Fruit fly (Drosophila melanogaster): ENCODE results near the gene GV1.

GV1 gene

DNA sequence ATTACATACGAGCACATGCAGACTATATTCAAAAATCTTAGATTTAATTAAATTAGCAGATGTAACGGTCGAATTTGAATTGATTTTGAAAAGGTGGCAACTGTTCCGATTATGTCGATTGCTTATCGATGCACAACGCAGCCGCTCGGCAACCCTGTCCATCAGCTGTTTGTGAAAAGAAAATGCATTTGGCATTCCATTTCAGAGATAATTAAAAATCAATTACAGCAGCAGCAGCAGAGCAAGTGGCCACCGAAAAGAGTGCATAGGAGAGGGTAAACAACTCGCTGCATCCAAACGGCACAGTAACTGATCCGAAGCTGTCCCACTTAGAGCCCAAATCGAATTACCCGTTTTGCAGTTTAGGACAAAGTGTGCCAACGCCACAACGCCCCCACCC lies 11.7 kb upstream of the GV1 start, which contains the start of gene Patj (continued):
- no peak for TF ChIP-seq sim (GFP tag; IDR thresholded peaks at IDR 0.05)
- TF ChIP-seq Hand (GFP tag; optimal IDR thresholded peaks at IDR 0.05): no peak
- TF ChIP-seq CG16779 (GFP tag; IDR thresholded peaks at IDR 0.05): no peak
- no peak for TF ChIP-seq CG8089 (GFP tag; optimal IDR thresholded peaks at IDR 0.05)
- no peak for TF ChIP-seq CG2120 (GFP tag; optimal IDR thresholded peaks at IDR 0.05)
- no peak for TF ChIP-seq CG17328 (GFP tag; IDR thresholded peaks at IDR 0.05)
- no peak for TF ChIP-seq fd96Cb (tag; optimal IDR thresholded peaks at IDR 0.05)
- no peak for TF ChIP-seq CG18599 (GFP tag; optimal IDR thresholded peaks at IDR 0.05)
- no peak for TF ChIP-seq CG17359 (tag; optimal IDR thresholded peaks at IDR 0.05)
- no peak for TF ChIP-seq repo (GFP tag; optimal IDR thresholded peaks at IDR 0.05)
- no peak for TF ChIP-seq CG13424 (tag; optimal IDR thresholded peaks at IDR 0.05)
- no peak for TF ChIP-seq C15 (GFP tag; IDR thresholded peaks at IDR 0.05)
- TF ChIP-seq fd102C (GFP tag; optimal IDR thresholded peaks at IDR 0.05): no peak
- no peak for TF ChIP-seq CG10959 (GFP tag; IDR thresholded peaks at IDR 0.05)
- TF ChIP-seq CG6254 (GFP tag; optimal IDR thresholded peaks at IDR 0.05): no peak
- no peak for TF ChIP-seq p53 (GFP tag; optimal IDR thresholded peaks at IDR 0.05)
- TF ChIP-seq sr (GFP tag; IDR thresholded peaks at IDR 0.05): no peak
- TF ChIP-seq CG1233 (GFP tag; optimal IDR thresholded peaks at IDR 0.05): no peak
- peak; percentile 79 for TF ChIP-seq Dref (GFP tag; IDR thresholded peaks at IDR 0.05)
- TF ChIP-seq Vsx1 (GFP tag; optimal IDR thresholded peaks at IDR 0.05): no peak
- no peak for TF ChIP-seq prd (optimal IDR thresholded peaks at IDR 0.05)
- TF ChIP-seq prd (GFP tag; IDR thresholded peaks at IDR 0.05): no peak
- TF ChIP-seq pnt (GFP tag; optimal IDR thresholded peaks at IDR 0.05): no peak
- peak; percentile 24; the same call in 1 of the 3 replicates for TF ChIP-seq HLH4C (GFP tag; IDR thresholded peaks at IDR 0.05; ENCODE audit: partially characterized antibody)
- no peak for TF ChIP-seq CG3065 (GFP tag; optimal IDR thresholded peaks at IDR 0.05)
- TF ChIP-seq wdn (GFP tag; IDR thresholded peaks at IDR 0.05): no peak
- no peak for TF ChIP-seq slou (GFP tag; optimal IDR thresholded peaks at IDR 0.05)
- no peak for TF ChIP-seq CG17912 (GFP tag; optimal IDR thresholded peaks at IDR 0.05)
- TF ChIP-seq cad (GFP tag; optimal IDR thresholded peaks at IDR 0.05): no peak
- TF ChIP-seq wor (GFP tag; IDR thresholded peaks at IDR 0.05): no peak
- no peak for TF ChIP-seq cwo (GFP tag; optimal IDR thresholded peaks at IDR 0.05)
- no peak for TF ChIP-seq CG3726 (GFP tag; IDR thresholded peaks at IDR 0.05)
- TF ChIP-seq CG13894 (tag; optimal IDR thresholded peaks at IDR 0.05): no peak
- TF ChIP-seq CG3407 (GFP tag; optimal IDR thresholded peaks at IDR 0.05): no peak
- TF ChIP-seq Sry-δ (GFP tag; optimal IDR thresholded peaks at IDR 0.05): peak; percentile 48
- no peak for TF ChIP-seq ro (GFP tag; IDR thresholded peaks at IDR 0.05)
- peak; percentile 66 for TF ChIP-seq CG3847 (GFP tag; IDR thresholded peaks at IDR 0.05)
- TF ChIP-seq BEAF-32 (GFP tag; optimal IDR thresholded peaks at IDR 0.05): peak; percentile 59
- TF ChIP-seq fu2 (GFP tag; optimal IDR thresholded peaks at IDR 0.05): no peak
- no peak for TF ChIP-seq Awh (GFP tag; IDR thresholded peaks at IDR 0.05)
- peak; percentile 53 for TF ChIP-seq CG14710 (tag; optimal IDR thresholded peaks at IDR 0.05)
- TF ChIP-seq CG11560 (tag; IDR thresholded peaks at IDR 0.05): no peak
- TF ChIP-seq eyg (GFP tag; optimal IDR thresholded peaks at IDR 0.05): no peak
- no peak for TF ChIP-seq dysf (GFP tag; IDR thresholded peaks at IDR 0.05)
- TF ChIP-seq lov (optimal IDR thresholded peaks at IDR 0.05): no peak
- TF ChIP-seq lov (GFP tag; IDR thresholded peaks at IDR 0.05): no peak
- no peak for TF ChIP-seq CG1832 (GFP tag; optimal IDR thresholded peaks at IDR 0.05)
- TF ChIP-seq Blimp-1 (GFP tag; optimal IDR thresholded peaks at IDR 0.05): no peak
- no peak for TF ChIP-seq Asciz (GFP tag; optimal IDR thresholded peaks at IDR 0.05)
- no peak for TF ChIP-seq CG18262 (tag; optimal IDR thresholded peaks at IDR 0.05)
- no peak for TF ChIP-seq CG4730 (GFP tag; IDR thresholded peaks at IDR 0.05)
- no peak for TF ChIP-seq CG33213 (GFP tag; optimal IDR thresholded peaks at IDR 0.05)
- TF ChIP-seq Scr (GFP tag; IDR thresholded peaks at IDR 0.05; ENCODE audit: partially characterized antibody): peak; percentile 55
